Worm (Caenorhabditis elegans) whole organism, young adult: ENCODE results near the gene F47E1.20.

Experiments
- B0035.1 ChIP-seq: sonication (generic microtip); optimal IDR thresholded peaks from 2 replicates; lab custom pipeline; 2016; ENCODE audit warnings: missing genetic modification characterization, mild to moderate bottlenecking, missing compliant biosample characterization, missing genotype, missing genetic modification reagents
- F22D6.2 ChIP-seq: sonication (generic microtip); optimal IDR thresholded peaks from 2 replicates; lab custom pipeline; 2016; ENCODE audit warnings: mild to moderate bottlenecking, missing genetic modification characterization, missing compliant biosample characterization
- F39B2.1 ChIP-seq: fragments of 200-800 bp; sonication (Bioruptor generic); IDR thresholded peaks from 2 replicates; pipeline ENCODE4 v1.3.6; 2022; ENCODE audit warnings: missing genetic modification reagents, missing genetic modification characterization, missing compliant biosample characterization
- F57C9.4 ChIP-seq: sonication (generic microtip); optimal IDR thresholded peaks from 2 replicates; lab custom pipeline; 2017; ENCODE audit warnings: mild to moderate bottlenecking, missing genetic modification characterization, missing compliant biosample characterization
- K11D2.4 ChIP-seq: fragments of 200-800 bp; sonication (Bioruptor generic); IDR thresholded peaks from 2 replicates; pipeline ENCODE4 v1.3.6; 2022; ENCODE audit warnings: missing genetic modification reagents, missing genetic modification characterization, missing compliant biosample characterization
- K12H6.12 ChIP-seq: fragments of 200-800 bp; sonication (Bioruptor generic); optimal IDR thresholded peaks from 2 replicates; lab custom pipeline; 2018; ENCODE audit warnings: mild to moderate bottlenecking, missing genetic modification characterization, missing compliant biosample characterization
- Y79H2A.3 ChIP-seq: fragments of 200-800 bp; sonication (Bioruptor generic); conservative IDR thresholded peaks from 2 replicates; pipeline ENCODE4 v1.3.6; 2022; ENCODE audit warnings: missing genetic modification reagents, missing genetic modification characterization, missing compliant biosample characterization
- akir-1 ChIP-seq: fragments of 200-800 bp; sonication (Bioruptor generic); optimal IDR thresholded peaks from 2 replicates; lab custom pipeline; 2018; ENCODE audit warnings: mild to moderate bottlenecking, missing genetic modification characterization, moderate library complexity, missing compliant biosample characterization
- attf-3 ChIP-seq: fragments of 200-800 bp; sonication (Bioruptor generic); conservative IDR thresholded peaks from 2 replicates; pipeline ENCODE4 v1.3.6; 2022; ENCODE audit warnings: missing genetic modification reagents, missing genetic modification characterization, missing compliant biosample characterization
- ceh-79 ChIP-seq: sonication (generic microtip); optimal IDR thresholded peaks from 2 replicates; lab custom pipeline; 2017; ENCODE audit warnings: mild to moderate bottlenecking, missing genetic modification characterization, missing compliant biosample characterization
- chd-7 ChIP-seq: sonication (generic microtip); optimal IDR thresholded peaks from 2 replicates; lab custom pipeline; 2016; ENCODE audit warnings: mild to moderate bottlenecking, missing genetic modification characterization, moderate library complexity, missing compliant biosample characterization
- die-1 ChIP-seq: sonication (generic microtip); optimal IDR thresholded peaks from 2 replicates; lab custom pipeline; 2016; ENCODE audit warnings: missing genotype, mild to moderate bottlenecking, missing genetic modification characterization, missing compliant biosample characterization
- dox-1 ChIP-seq: fragments of 200-800 bp; sonication (Bioruptor generic); IDR thresholded peaks from 2 replicates; pipeline ENCODE4 v1.3.6; 2022; ENCODE audit warnings: missing genetic modification reagents, missing genetic modification characterization, missing compliant biosample characterization
- ets-4 ChIP-seq: fragments of 200-800 bp; sonication (Bioruptor generic); optimal IDR thresholded peaks from 2 replicates; lab custom pipeline; 2018; ENCODE audit warnings: mild to moderate bottlenecking, missing genetic modification characterization, missing compliant biosample characterization
- fkh-3 ChIP-seq: sonication (generic microtip); optimal IDR thresholded peaks from 2 replicates; lab custom pipeline; 2016; ENCODE audit warnings: mild to moderate bottlenecking, missing genetic modification characterization, missing compliant biosample characterization
- gei-17 ChIP-seq: fragments of 200-800 bp; sonication (Bioruptor generic); optimal IDR thresholded peaks from 2 replicates; lab custom pipeline; 2018; ENCODE audit warnings: mild to moderate bottlenecking, missing genetic modification characterization, missing compliant biosample characterization
- him-1 ChIP-seq: sonication (generic microtip); optimal IDR thresholded peaks from 2 replicates; lab custom pipeline; 2016; ENCODE audit warnings: missing genotype, missing genetic modification reagents, missing genetic modification characterization, missing compliant biosample characterization
- hsf-1 ChIP-seq: fragments of 200-800 bp; sonication (Bioruptor generic); IDR thresholded peaks from 2 replicates; pipeline ENCODE4 v1.3.6; 2022; ENCODE audit warnings: missing genetic modification reagents, missing genetic modification characterization, missing compliant biosample characterization
- let-607 ChIP-seq, 2 experiments: fragments of 200-800 bp in 1 of 2; sonication (Bioruptor generic) in 1 of 2; sonication (generic microtip) in 1 of 2; optimal IDR thresholded peaks; 2 replicates each; lab custom pipeline; 2016 to 2018; ENCODE audit warnings: mild to moderate bottlenecking in 2 of 2, missing compliant biosample characterization in 2 of 2, missing genetic modification characterization in 2 of 2, moderate library complexity in 2 of 2, missing genotype in 1 of 2
- mcd-1 ChIP-seq: fragments of 200-800 bp; sonication (Bioruptor generic); IDR thresholded peaks from 2 replicates; pipeline ENCODE4 v1.3.6; 2022; ENCODE audit warnings: missing genetic modification reagents, missing genetic modification characterization, missing compliant biosample characterization
- mxl-1 ChIP-seq: sonication (generic microtip); optimal IDR thresholded peaks from 2 replicates; lab custom pipeline; 2016; ENCODE audit warnings: missing genetic modification characterization, missing compliant biosample characterization
- nfyb-1 ChIP-seq: fragments of 200-800 bp; sonication (Bioruptor generic); IDR thresholded peaks from 2 replicates; pipeline ENCODE4 v1.3.6; 2022; ENCODE audit warnings: missing genetic modification reagents, missing genetic modification characterization, missing compliant biosample characterization
- nhr-80 ChIP-seq: sonication (generic microtip); optimal IDR thresholded peaks from 2 replicates; lab custom pipeline; 2016; ENCODE audit warnings: missing genetic modification characterization, missing compliant biosample characterization
- pha-4 ChIP-seq: fragments of 150-350 bp; sonication (generic microtip); optimal IDR thresholded peaks from 2 replicates; lab custom pipeline; 2014; ENCODE audit warnings: missing biosample characterization, missing genetic modification reagents, missing genetic modification characterization
- rcor-1 ChIP-seq: fragments of 200-800 bp; sonication (Bioruptor generic); IDR thresholded peaks from 2 replicates; pipeline ENCODE4 v1.3.6; 2022; ENCODE audit warnings: missing genetic modification reagents, missing genetic modification characterization, missing compliant biosample characterization
- snpc-3.4 ChIP-seq: sonication (generic microtip); optimal IDR thresholded peaks from 2 replicates; lab custom pipeline; 2017; ENCODE audit warnings: missing genetic modification characterization, mild to moderate bottlenecking, missing compliant biosample characterization, antibody characterized with exemption, moderate library complexity, missing genotype, missing genetic modification reagents
- snpc-4 ChIP-seq, 5 experiments: fragments of 150-350 bp in 1 of 5; sonication (generic microtip) in 4 of 5; optimal IDR thresholded peaks; 2 replicates each; lab custom pipeline; 2014 to 2018; ENCODE audit warnings: missing genetic modification characterization in 5 of 5, missing biosample characterization in 3 of 5, antibody characterized with exemption in 2 of 5, mild to moderate bottlenecking in 2 of 5, missing compliant biosample characterization in 2 of 5, missing genotype in 2 of 5, moderate library complexity in 2 of 5, missing genetic modification reagents in 1 of 5
- tbp1 ChIP-seq: fragments of 200-800 bp; sonication (Bioruptor generic); optimal IDR thresholded peaks from 2 replicates; lab custom pipeline; 2018; ENCODE audit warnings: mild to moderate bottlenecking, missing genetic modification characterization, missing compliant biosample characterization
- tbx-9 ChIP-seq: sonication (generic microtip); optimal IDR thresholded peaks from 2 replicates; lab custom pipeline; 2016; ENCODE audit warnings: borderline replicate concordance, missing genetic modification characterization, inconsistent platforms, missing compliant biosample characterization
- unc-130 ChIP-seq: sonication (generic microtip); optimal IDR thresholded peaks from 2 replicates; lab custom pipeline; 2016; ENCODE audit warnings: missing genetic modification reagents, missing genetic modification characterization, missing compliant biosample characterization
- unc-62 ChIP-seq: fragments of 150-350 bp; optimal IDR thresholded peaks from 2 replicates; lab custom pipeline; 2014; ENCODE audit warnings: missing biosample characterization, missing genetic modification reagents, missing genetic modification characterization
- xnd-1 ChIP-seq: sonication (generic microtip); optimal IDR thresholded peaks from 2 replicates; lab custom pipeline; 2016; ENCODE audit warnings: missing genotype, missing genetic modification reagents, missing genetic modification characterization, missing compliant biosample characterization
- ztf-25 ChIP-seq: fragments of 200-800 bp; sonication (Bioruptor generic); IDR thresholded peaks from 2 replicates; pipeline ENCODE4 v1.3.6; 2022; ENCODE audit warnings: missing genetic modification reagents, missing genetic modification characterization, missing compliant biosample characterization

The F47E1.20 gene

ce11 chrX:9028909-9029520 is 19.7 kb upstream of the F47E1.20 start, which contains the start of gene snf-12:
snf-12 (plus strand) TSS chrX:9029470.
- TF ChIP-seq hsf-1, result no peak
- no peak for TF ChIP-seq B0035.1 (tag; lab: Kevin White, UChicago)
- TF ChIP-seq tbp1, result no peak
- no peak for TF ChIP-seq mxl-1 (tag; lab: Kevin White, UChicago)

- no peak for TF ChIP-seq die-1 (tag; lab: Kevin White, UChicago)
- TF ChIP-seq ceh-79 (tag; lab: Kevin White, UChicago), result no peak
- peak; percentile 69 for TF ChIP-seq nhr-80 (tag; lab: Kevin White, UChicago)
Measured at ce11 chrX:9034310-9034709, 14.4 kb upstream of the F47E1.20 start, which contains the start of gene nep-22. nep-22 (plus strand) TSS chrX:9034554.

ce11 chrX:9035142-9035541 is 13.6 kb upstream of the F47E1.20 start:
- TF ChIP-seq nhr-80 (tag; lab: Kevin White, UChicago) (peak; percentile 58), xnd-1 (tag; lab: Kevin White, UChicago) (no peak)

ce11 chrX:9036237-9036636 is 12.5 kb upstream of the F47E1.20 start:
- TF ChIP-seq nhr-80 (tag; lab: Kevin White, UChicago) (peak; percentile 64), dox-1 (GFP tag; lab: Robert Waterston, UW) (peak; percentile 29; the same call in 1 of the 2 replicates), attf-3 (no peak), fkh-3 (no peak), F57C9.4 (no peak), unc-62 (GFP tag; lab: Kevin White, UChicago) (no peak), akir-1 (GFP tag; lab: Kevin White, UChicago) (no peak)

- TF ChIP-seq ztf-25 (GFP tag; lab: Robert Waterston, UW), result no peak
- TF ChIP-seq let-607 (tag; optimal IDR thresholded peaks at IDR 0.05; lab: Kevin White, UChicago), result no peak
- TF ChIP-seq F22D6.2 (tag; lab: Kevin White, UChicago), result no peak
- TF ChIP-seq F39B2.1, result no peak
- no peak for TF ChIP-seq pha-4 (tag; lab: Kevin White, UChicago)
- TF ChIP-seq snpc-3.4 (tag; lab: Kevin White, UChicago), result no peak
- no peak for TF ChIP-seq chd-7 (tag; lab: Kevin White, UChicago)
- TF ChIP-seq gei-17 (GFP tag; lab: Kevin White, UChicago), result no peak
- TF ChIP-seq K11D2.4 (GFP tag; lab: Robert Waterston, UW), result no peak
- TF ChIP-seq Y79H2A.3 (GFP tag; lab: Robert Waterston, UW), result no peak
- TF ChIP-seq fkh-3, result no peak
- no peak for TF ChIP-seq snpc-4 (GFP tag; optimal IDR thresholded peaks at IDR 0.05; lab: Kevin White, UChicago)
- no peak for TF ChIP-seq snpc-4 (tag; optimal IDR thresholded peaks at IDR 0.05; lab: Kevin White, UChicago)
- TF ChIP-seq tbx-9 (tag; lab: Kevin White, UChicago), result no peak
- TF ChIP-seq K12H6.12, result no peak
- TF ChIP-seq him-1, result no peak
- TF ChIP-seq mcd-1, result no peak
- TF ChIP-seq nfyb-1 (GFP tag; lab: Robert Waterston, UW), result no peak
- no peak for TF ChIP-seq unc-130
- TF ChIP-seq ets-4 (GFP tag; lab: Kevin White, UChicago), result no peak
- TF ChIP-seq rcor-1 (GFP tag; lab: Robert Waterston, UW), result no peak
Measured at ce11 chrX:9045913-9046312, 2.8 kb upstream of the F47E1.20 start, which contains the start of gene prdm-14. prdm-14 (plus strand) TSS chrX:9046213.
